Worm (Caenorhabditis elegans): ENCODE measurements around the gene math-25.

DNA sequence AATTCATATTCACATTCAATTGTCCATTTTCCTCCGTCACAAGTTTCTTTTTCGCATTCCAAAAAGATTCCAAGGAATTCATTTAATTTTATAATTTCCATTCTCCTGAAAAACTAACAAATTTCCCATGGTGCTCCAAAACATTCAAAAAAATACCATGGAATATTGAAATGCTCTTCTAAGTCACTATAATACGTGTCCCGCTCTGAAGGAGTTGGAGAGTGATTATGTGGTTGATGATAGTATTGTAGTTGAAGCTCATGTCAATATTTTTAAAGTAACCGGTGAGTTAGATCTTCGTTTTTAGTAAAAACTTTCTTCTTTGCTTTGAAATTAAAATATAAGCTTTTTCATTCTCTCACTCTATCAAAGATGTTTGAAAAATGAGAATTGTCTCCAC is 5.2 kb upstream of the math-25 start, which contains the start of gene math-9:
- TF ChIP-seq pha-4 (tag; optimal IDR thresholded peaks at IDR 0.05) (no peak), nhr-28 (tag; optimal IDR thresholded peaks at IDR 0.05) (no peak), pqm-1 (tag; optimal IDR thresholded peaks at IDR 0.05) (no peak), aly-2 (tag; optimal IDR thresholded peaks at IDR 0.05) (no peak), unc-39 (tag; optimal IDR thresholded peaks at IDR 0.05) (no peak), lin-15B (tag; optimal IDR thresholded peaks at IDR 0.05) (no peak), nhr-23 (tag; optimal IDR thresholded peaks at IDR 0.05) (no peak), nhr-77 (tag; optimal IDR thresholded peaks at IDR 0.05) (no peak), unc-62 (GFP tag; optimal IDR thresholded peaks at IDR 0.05) (no peak), tbx-2 (tag; optimal IDR thresholded peaks at IDR 0.05) (no peak), snpc-4 (tag; optimal IDR thresholded peaks at IDR 0.05) (no peak), ZK546.5 (tag; optimal IDR thresholded peaks at IDR 0.05) (no peak), hmg-11 (tag; optimal IDR thresholded peaks at IDR 0.05) (no peak), nhr-25 (tag; optimal IDR thresholded peaks at IDR 0.05) (no peak)
